Worm (Caenorhabditis elegans) whole organism, L1 larva: ENCODE results near the gene C01C10.2.

ENCODE experiments used
- C16A3.4 ChIP-seq: fragments of 150-350 bp; optimal IDR thresholded peaks from 2 replicates; lab custom pipeline; 2014; ENCODE audit warnings: missing biosample characterization, missing genetic modification characterization
- C34B4.2 ChIP-seq: sonication (generic microtip); optimal IDR thresholded peaks from 2 replicates; lab custom pipeline; 2017; ENCODE audit warnings: mild to moderate bottlenecking, missing genetic modification characterization, missing compliant biosample characterization
- F16B12.6 ChIP-seq: fragments of 150-350 bp; optimal IDR thresholded peaks from 2 replicates; lab custom pipeline; 2014; ENCODE audit warnings: missing biosample characterization, missing genetic modification characterization
- Y116A8C.19 ChIP-seq: sonication (generic microtip); optimal IDR thresholded peaks from 2 replicates; lab custom pipeline; 2016; ENCODE audit warnings: missing compliant biosample characterization, missing genetic modification characterization, borderline replicate concordance
- aly-2 ChIP-seq: fragments of 150-350 bp; optimal IDR thresholded peaks from 2 replicates; lab custom pipeline; 2014; ENCODE audit warnings: missing biosample characterization, missing genetic modification characterization
- dpl-1 ChIP-seq, 3 experiments: fragments of 150-350 bp in 2 of 3; sonication (generic microtip) in 1 of 3; optimal IDR thresholded peaks; 2 replicates each; lab custom pipeline; 2014 to 2017; ENCODE audit warnings: missing biosample characterization in 3 of 3, missing genetic modification characterization in 3 of 3, missing genetic modification reagents in 3 of 3
- efl-1 ChIP-seq, 4 experiments: fragments of 150-350 bp; optimal IDR thresholded peaks in 3 of 4; peaks in 1 of 4; 1 replicate in 1 of 4; 2 replicates in 3 of 4; lab custom pipeline; 2014; ENCODE audit warnings: missing biosample characterization in 2 of 4, missing genetic modification characterization in 2 of 4, missing genetic modification reagents in 2 of 4
- efl-3 ChIP-seq: fragments of 200-800 bp; sonication (Bioruptor generic); optimal IDR thresholded peaks from 2 replicates; lab custom pipeline; 2018; ENCODE audit warnings: mild to moderate bottlenecking, missing genetic modification characterization, missing compliant biosample characterization
- egl-13 ChIP-seq: sonication (generic microtip); optimal IDR thresholded peaks from 2 replicates; lab custom pipeline; 2016; ENCODE audit warnings: missing genotype, missing genetic modification reagents, missing genetic modification characterization, missing compliant biosample characterization
- egl-27 ChIP-seq, 2 experiments: fragments of 150-350 bp in 1 of 2; sonication (generic microtip); optimal IDR thresholded peaks; 3 replicates each; lab custom pipeline; 2017 to 2018; ENCODE audit warnings: missing biosample characterization in 2 of 2, missing genetic modification characterization in 2 of 2, missing genetic modification reagents in 2 of 2
- elt-2 ChIP-seq: sonication (generic microtip); optimal IDR thresholded peaks from 2 replicates; lab custom pipeline; 2016; ENCODE audit warnings: missing genetic modification characterization, mild to moderate bottlenecking, inconsistent platforms, missing compliant biosample characterization, missing genetic modification reagents
- grh-1 ChIP-seq: fragments of 200-800 bp; sonication (Bioruptor generic); IDR thresholded peaks from 2 replicates; pipeline ENCODE4 v1.3.6; 2022; ENCODE audit warnings: missing genetic modification reagents, missing genetic modification characterization, missing compliant biosample characterization
- hlh-17 ChIP-seq: fragments of 200-800 bp; sonication (Bioruptor generic); optimal IDR thresholded peaks from 2 replicates; lab custom pipeline; 2018; ENCODE audit warnings: missing genetic modification characterization, mild to moderate bottlenecking, missing compliant biosample characterization, moderate library complexity, borderline replicate concordance
- jun-1 ChIP-seq: fragments of 150-350 bp; optimal IDR thresholded peaks from 2 replicates; lab custom pipeline; 2014; ENCODE audit warnings: missing biosample characterization, missing genetic modification reagents, missing genetic modification characterization
- lin-14 ChIP-seq: fragments of 200-800 bp; sonication (Bioruptor generic); optimal IDR thresholded peaks from 2 replicates; lab custom pipeline; 2018; ENCODE audit warnings: mild to moderate bottlenecking, missing genetic modification characterization, moderate library complexity, missing compliant biosample characterization
- lin-15B ChIP-seq: fragments of 150-350 bp; sonication (generic microtip); optimal IDR thresholded peaks from 3 replicates; lab custom pipeline; 2014; ENCODE audit warnings: missing biosample characterization, missing genetic modification characterization
- lin-35 ChIP-seq, 2 experiments: fragments of 150-350 bp; optimal IDR thresholded peaks; 2 replicates each; lab custom pipeline; 2014; ENCODE audit warnings: missing biosample characterization in 2 of 2, missing genetic modification characterization in 2 of 2, missing genetic modification reagents in 2 of 2
- lin-39 ChIP-seq: fragments of 150-350 bp; optimal IDR thresholded peaks from 2 replicates; lab custom pipeline; 2014; ENCODE audit warnings: missing biosample characterization, missing genetic modification reagents, missing genetic modification characterization
- mdl-1 ChIP-seq, 2 experiments: fragments of 150-350 bp; optimal IDR thresholded peaks; 2 replicates each; lab custom pipeline; 2014 to 2017; ENCODE audit warnings: missing biosample characterization in 2 of 2, missing genetic modification characterization in 2 of 2, inconsistent platforms in 1 of 2
- nhr-19 ChIP-seq: fragments of 200-800 bp; sonication (Bioruptor generic); conservative IDR thresholded peaks from 2 replicates; pipeline ENCODE4 v1.3.6; 2022; ENCODE audit warnings: missing genetic modification characterization, missing compliant biosample characterization
- nhr-47 ChIP-seq: sonication (generic microtip); optimal IDR thresholded peaks from 2 replicates; lab custom pipeline; 2016; ENCODE audit warnings: mild to moderate bottlenecking, missing genetic modification characterization, moderate library complexity, missing compliant biosample characterization
- nhr-77 ChIP-seq: fragments of 150-350 bp; optimal IDR thresholded peaks from 2 replicates; lab custom pipeline; 2014; ENCODE audit warnings: missing biosample characterization, missing genetic modification characterization
- nhr-90 ChIP-seq: sonication (generic microtip); optimal IDR thresholded peaks from 2 replicates; lab custom pipeline; 2016; ENCODE audit warnings: mild to moderate bottlenecking, missing genetic modification characterization, missing compliant biosample characterization; ENCODE audit not compliant: poor library complexity
- pag-3 ChIP-seq: sonication (generic microtip); optimal IDR thresholded peaks from 2 replicates; lab custom pipeline; 2017; ENCODE audit warnings: missing genetic modification characterization, mild to moderate bottlenecking, missing compliant biosample characterization, antibody characterized with exemption, borderline replicate concordance; ENCODE audit not compliant: insufficient read depth
- pqm-1 ChIP-seq: sonication (generic microtip); optimal IDR thresholded peaks from 3 replicates; lab custom pipeline; 2017; ENCODE audit warnings: missing biosample characterization, missing genetic modification characterization
- rnt-1 ChIP-seq: sonication (generic microtip); optimal IDR thresholded peaks from 2 replicates; lab custom pipeline; 2016; ENCODE audit warnings: mild to moderate bottlenecking, missing genetic modification characterization, moderate library complexity, missing compliant biosample characterization
- snpc-4 ChIP-seq: fragments of 150-350 bp; optimal IDR thresholded peaks from 2 replicates; lab custom pipeline; 2014; ENCODE audit warnings: missing biosample characterization, missing genetic modification characterization
- sptf-1 ChIP-seq: fragments of 150-350 bp; optimal IDR thresholded peaks from 2 replicates; lab custom pipeline; 2014; ENCODE audit warnings: missing biosample characterization, missing genetic modification characterization
- sup-37 ChIP-seq: fragments of 200-800 bp; sonication (Bioruptor generic); optimal IDR thresholded peaks from 2 replicates; lab custom pipeline; 2018; ENCODE audit warnings: mild to moderate bottlenecking, missing genetic modification characterization, missing compliant biosample characterization
- swsn-7 ChIP-seq: sonication (generic microtip); optimal IDR thresholded peaks from 2 replicates; lab custom pipeline; 2016; ENCODE audit warnings: missing genetic modification characterization, missing compliant biosample characterization
- tlp-1 ChIP-seq: fragments of 150-350 bp; optimal IDR thresholded peaks from 2 replicates; lab custom pipeline; 2014; ENCODE audit warnings: missing biosample characterization, missing genetic modification characterization
- unc-130 ChIP-seq: fragments of 150-350 bp; optimal IDR thresholded peaks from 2 replicates; lab custom pipeline; 2017; ENCODE audit warnings: missing biosample characterization, missing genetic modification characterization, inconsistent platforms
- vab-15 ChIP-seq: sonication (generic microtip); optimal IDR thresholded peaks from 2 replicates; lab custom pipeline; 2017; ENCODE audit warnings: missing genotype, mild to moderate bottlenecking, missing genetic modification characterization, missing compliant biosample characterization
- zip-4 ChIP-seq: fragments of 200-800 bp; sonication (Bioruptor generic); optimal IDR thresholded peaks from 2 replicates; lab custom pipeline; 2018; ENCODE audit warnings: mild to moderate bottlenecking, missing genetic modification characterization, moderate library complexity, missing compliant biosample characterization

Gene C01C10.2

ce11 chrX:7430483-7430882 lies 7.4 kb downstream of the C01C10.2 start (continued):
- TF ChIP-seq zip-4 = no peak
- TF ChIP-seq dpl-1 (GFP tag; optimal IDR thresholded peaks at IDR 0.05; lab: Kevin White, UChicago) = no peak
- TF ChIP-seq nhr-47 = peak; percentile 6
- TF ChIP-seq, all 84 proteins: peak for 11

ce11 chrX:7424813-7425212 lies 13.1 kb downstream of the C01C10.2 start, which contains the start of gene mnm-2:
TSS of gene mnm-2 (minus strand) at chrX:7424913.
- TF ChIP-seq hlh-17 (GFP tag; lab: Kevin White, UChicago) (no peak), jun-1 (tag; lab: Kevin White, UChicago) (no peak), zip-4 (no peak), lin-35 (GFP tag; optimal IDR thresholded peaks at IDR 0.05; lab: Kevin White, UChicago) (no peak), elt-2 (tag; lab: Kevin White, UChicago) (no peak), pqm-1 (tag; lab: Kevin White, UChicago) (no peak), unc-130 (tag; lab: Kevin White, UChicago) (no peak), snpc-4 (no peak), dpl-1 (GFP tag; optimal IDR thresholded peaks at IDR 0.05; lab: Kevin White, UChicago) (no peak), lin-39 (tag; lab: Kevin White, UChicago) (no peak), lin-15B (no peak), sup-37 (GFP tag; lab: Kevin White, UChicago) (no peak), lin-14 (GFP tag; lab: Kevin White, UChicago) (no peak), pag-3 (tag; lab: Kevin White, UChicago) (no peak), sptf-1 (tag; lab: Kevin White, UChicago) (no peak), efl-1 (optimal IDR thresholded peaks at IDR 0.05; lab: Kevin White, UChicago) (no peak), efl-1 (GFP tag; optimal IDR thresholded peaks at IDR 0.05 in 1 of 2; lab: Kevin White, UChicago) (no peak), Y116A8C.19 (tag; lab: Kevin White, UChicago) (no peak), nhr-90 (no peak)

ce11 chrX:7420571-7420970 lies 17.3 kb downstream of the C01C10.2 start, which contains the start of gene C10A4.9:
TSS of gene C10A4.9 (plus strand) at chrX:7420871.
- no peak for TF ChIP-seq rnt-1 (tag; lab: Kevin White, UChicago)
- TF ChIP-seq, all 84 proteins: peak for 0

DNA sequence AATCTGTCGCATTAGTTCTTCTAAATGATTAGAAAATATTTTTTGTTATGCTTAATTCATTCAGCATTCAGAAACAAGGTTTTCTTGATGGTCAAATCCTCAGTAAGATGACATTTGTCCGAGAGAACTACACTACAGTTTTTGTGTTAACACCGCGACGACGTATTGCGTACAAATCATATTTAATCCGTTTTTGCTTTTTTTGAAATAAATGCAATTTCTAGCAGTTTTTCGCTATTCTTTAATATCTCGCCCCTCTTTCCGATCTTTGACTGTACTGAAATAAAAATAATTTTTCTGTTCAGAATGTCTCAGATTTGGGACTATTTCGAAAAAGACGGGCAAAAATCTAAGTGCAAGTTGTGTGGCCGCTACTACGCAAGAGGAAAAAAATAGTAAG lies 21.8 kb downstream of the C01C10.2 start, which contains the start of gene C10A4.1:
C10A4.1 (plus strand) TSS at position 301 of the 400 bp plus-strand sequence.
- no peak for TF ChIP-seq egl-27 (tag; optimal IDR thresholded peaks at IDR 0.05; lab: Kevin White, UChicago)
- TF ChIP-seq efl-3 = no peak
- no peak for TF ChIP-seq C16A3.4
- TF ChIP-seq grh-1 (GFP tag; lab: Robert Waterston, UW) = no peak
- no peak for TF ChIP-seq swsn-7 (tag; lab: Kevin White, UChicago)
- TF ChIP-seq C34B4.2 (tag; lab: Kevin White, UChicago) = no peak
- TF ChIP-seq nhr-19 (GFP tag; lab: Robert Waterston, UW) = no peak
- TF ChIP-seq F16B12.6 (tag; lab: Kevin White, UChicago) = no peak
- no peak for TF ChIP-seq vab-15
- no peak for TF ChIP-seq nhr-77 (tag; lab: Kevin White, UChicago)
- TF ChIP-seq egl-13 (tag; lab: Kevin White, UChicago) = no peak
- no peak for TF ChIP-seq tlp-1 (tag; lab: Kevin White, UChicago)
- no peak for TF ChIP-seq aly-2 (tag; lab: Kevin White, UChicago)
- no peak for TF ChIP-seq mdl-1 (tag; optimal IDR thresholded peaks at IDR 0.05; lab: Kevin White, UChicago)
- no peak for TF ChIP-seq dpl-1 (GFP tag; optimal IDR thresholded peaks at IDR 0.05; lab: Kevin White, UChicago)
